Worm (Caenorhabditis elegans) whole organism, L4/young adult: ENCODE measurements around the gene srd-17.

Experiments used
- W03F9.2 ChIP-seq: fragments of 150-350 bp; optimal IDR thresholded peaks from 2 replicates; lab custom pipeline; 2014; ENCODE audit warnings: missing biosample characterization, missing genetic modification characterization
- dao-5 ChIP-seq: sonication (generic microtip); optimal IDR thresholded peaks from 2 replicates; lab custom pipeline; 2016; ENCODE audit warnings: missing genotype, missing genetic modification characterization, moderate library complexity, missing compliant biosample characterization
- him-1 ChIP-seq: sonication (generic microtip); optimal IDR thresholded peaks from 2 replicates; lab custom pipeline; 2016; ENCODE audit warnings: missing genotype, missing genetic modification reagents, missing genetic modification characterization, missing compliant biosample characterization

DNA sequence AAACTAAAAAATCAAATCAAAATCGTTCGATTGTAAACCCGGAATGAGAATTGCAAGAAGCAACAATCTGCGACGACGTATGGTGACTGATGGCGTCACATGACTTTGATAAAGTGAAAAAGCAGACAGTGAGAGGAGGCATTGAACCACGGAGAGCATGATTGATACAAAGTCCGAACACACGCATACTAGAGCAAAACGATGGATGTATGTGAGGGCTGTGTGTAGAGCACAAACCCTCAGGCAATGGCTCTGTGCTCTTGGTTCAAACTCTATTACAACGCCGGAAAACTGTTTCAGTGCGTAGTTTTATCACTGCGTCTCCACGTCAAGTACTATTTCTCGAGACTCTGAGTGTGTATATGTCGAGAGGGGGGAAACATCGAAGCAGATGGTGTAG, 30.0 kb downstream of the srd-17 start:
- TF ChIP-seq dao-5 (tag; lab: Kevin White, UChicago) (no peak), him-1 (tag; lab: Kevin White, UChicago) (no peak), W03F9.2 (tag; lab: Kevin White, UChicago) (no peak)
